Worm (Caenorhabditis elegans): ENCODE results near the gene F55H2.8.

F55H2.8 gene

ce11 chrIII:9490783-9491547 is 22.7 kb upstream of the F55H2.8 start, which contains the start of the genes dars-1 and ctr-9 (continued):
- TF ChIP-seq lin-35 (GFP tag; optimal IDR thresholded peaks at IDR 0.05) (peak; percentile 13 to 53), unc-86 (tag; optimal IDR thresholded peaks at IDR 0.05) (no peak), dpl-1 (GFP tag; optimal IDR thresholded peaks at IDR 0.05) (peak; percentile 10 to 59 (median 48)), ceh-8 (GFP tag; optimal IDR thresholded peaks at IDR 0.05) (no peak), tbx-2 (tag; optimal IDR thresholded peaks at IDR 0.05) (no peak), fkh-4 (tag; optimal IDR thresholded peaks at IDR 0.05; ENCODE audit: borderline replicate concordance) (no peak), ztf-4 (tag; optimal IDR thresholded peaks at IDR 0.05) (no peak), mab-9 (GFP tag; IDR thresholded peaks at IDR 0.05) (no peak), mep-1 (tag; optimal IDR thresholded peaks at IDR 0.05) (no peak), snu-23 (GFP tag; optimal IDR thresholded peaks at IDR 0.05) (peak; percentile 24), aly-2 (tag; optimal IDR thresholded peaks at IDR 0.05) (no peak), hpl-2 (GFP tag; optimal IDR thresholded peaks at IDR 0.05) (no peak), pag-3 (tag; optimal IDR thresholded peaks at IDR 0.05; ENCODE audit: borderline replicate concordance, insufficient read depth) (no peak), nhr-19 (GFP tag; conservative IDR thresholded peaks at IDR 0.05) (no peak), unc-62 (GFP tag; optimal IDR thresholded peaks at IDR 0.05) (no peak), efl-1 (optimal IDR thresholded peaks at IDR 0.05) (peak in 1 of 2 experiments; percentile 52), efl-1 (GFP tag; optimal IDR thresholded peaks at IDR 0.05 in 1 of 2) (peak; percentile 24 to 95), ceh-63 (GFP tag; optimal IDR thresholded peaks at IDR 0.05) (no peak), nhr-71 (tag; optimal IDR thresholded peaks at IDR 0.05) (peak; percentile 11), hlh-17 (GFP tag; optimal IDR thresholded peaks at IDR 0.05; ENCODE audit: borderline replicate concordance) (no peak), fos-1 (tag; optimal IDR thresholded peaks at IDR 0.05) (no peak), C04F5.9 (tag; optimal IDR thresholded peaks at IDR 0.05) (no peak), fkh-8 (tag; optimal IDR thresholded peaks at IDR 0.05) (no peak), alr-1 (tag; optimal IDR thresholded peaks at IDR 0.05; ENCODE audit: borderline replicate concordance) (no peak), efl-3 (GFP tag; optimal IDR thresholded peaks at IDR 0.05) (no peak)

DNA sequence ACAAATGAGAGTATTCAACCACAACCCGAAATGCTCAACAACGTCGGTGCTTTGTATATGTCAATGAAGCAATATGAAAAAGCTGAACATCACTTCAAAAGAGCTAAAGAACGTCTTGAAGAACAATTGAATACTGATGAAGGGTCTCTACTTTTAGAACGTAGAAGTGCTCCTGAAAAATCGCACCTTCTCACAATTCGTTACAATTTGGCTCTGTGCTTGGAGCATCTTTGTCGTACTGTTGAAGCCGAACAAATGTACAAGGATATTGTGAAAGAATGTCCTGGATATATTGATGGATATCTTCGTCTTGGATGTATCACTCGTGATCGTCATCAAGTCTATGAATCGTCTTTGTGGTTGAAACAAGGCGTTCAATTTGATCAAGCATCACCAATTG is 19.5 kb upstream of the F55H2.8 start:
- no peak for TF ChIP-seq efl-1 (optimal IDR thresholded peaks at IDR 0.05)
- TF ChIP-seq efl-1 (GFP tag; optimal IDR thresholded peaks at IDR 0.05 in 1 of 2), result peak in 1 of 2 experiments; percentile 91
- no peak for TF ChIP-seq ceh-90 (tag; optimal IDR thresholded peaks at IDR 0.05)

ce11 chrIII:9496083-9496482 is 17.6 kb upstream of the F55H2.8 start:
- no peak for TF ChIP-seq efl-1 (optimal IDR thresholded peaks at IDR 0.05)
- peak in 1 of 2 experiments; percentile 90 for TF ChIP-seq efl-1 (GFP tag; optimal IDR thresholded peaks at IDR 0.05 in 1 of 2)
- no peak for TF ChIP-seq ceh-8 (GFP tag; optimal IDR thresholded peaks at IDR 0.05)

DNA sequence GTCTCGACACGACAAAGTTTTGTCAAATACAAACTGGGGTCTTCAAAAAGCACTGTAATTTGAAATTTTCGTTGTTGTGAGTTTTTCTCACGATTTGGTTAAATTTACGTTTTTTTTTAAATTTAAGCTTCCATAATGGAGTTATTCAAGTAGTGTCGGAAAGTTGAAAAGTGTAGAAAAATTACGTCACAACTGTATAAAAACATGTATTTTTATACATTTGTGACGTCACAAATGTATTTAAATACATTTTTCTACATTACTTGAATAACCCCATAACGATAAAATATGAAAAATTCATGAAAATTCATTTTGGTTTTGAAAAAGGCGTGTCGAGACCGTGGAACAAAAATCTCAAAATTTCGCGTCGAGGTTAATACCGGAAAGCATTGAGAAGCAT is 16.3 kb upstream of the F55H2.8 start:
- TF ChIP-seq ztf-11 (tag; optimal IDR thresholded peaks at IDR 0.05), result no peak
- TF ChIP-seq snpc-4 (tag; optimal IDR thresholded peaks at IDR 0.05), result no peak
- TF ChIP-seq nhr-71 (tag; optimal IDR thresholded peaks at IDR 0.05), result no peak
- no peak for TF ChIP-seq pag-3 (tag; optimal IDR thresholded peaks at IDR 0.05; ENCODE audit: borderline replicate concordance, insufficient read depth)
- TF ChIP-seq F16B12.6 (tag; optimal IDR thresholded peaks at IDR 0.05), result no peak
- no peak for TF ChIP-seq elt-2 (tag; optimal IDR thresholded peaks at IDR 0.05)

DNA sequence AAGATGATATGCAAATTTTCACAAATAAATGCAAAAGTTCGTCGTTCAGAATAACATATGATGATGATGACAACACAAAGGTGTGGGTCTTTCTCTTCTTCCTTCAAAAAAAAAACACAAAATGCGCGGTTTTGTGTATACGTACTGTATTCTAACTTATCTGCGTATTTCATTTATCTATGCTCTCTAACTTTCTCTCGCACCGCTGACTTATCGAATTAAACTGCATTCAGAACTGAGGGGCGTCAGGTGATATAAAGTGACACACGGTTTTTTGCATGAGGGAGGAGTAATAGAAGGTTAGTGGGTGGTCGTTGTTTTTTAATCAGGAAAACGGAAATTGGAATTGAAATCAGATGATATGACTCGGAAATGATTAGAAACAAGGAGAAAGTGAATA is 13.4 kb upstream of the F55H2.8 start, which contains the start of gene sod-4:
Gene sod-4 (minus strand): TSS at position 109 of the 400 bp plus-strand sequence.
- TF ChIP-seq lin-35 (GFP tag; optimal IDR thresholded peaks at IDR 0.05) (peak in 1 of 2 experiments; percentile 77), blmp-1 (tag; optimal IDR thresholded peaks at IDR 0.05) (peak; percentile 84), lir-3 (tag; optimal IDR thresholded peaks at IDR 0.05; ENCODE audit: poor library complexity) (peak; percentile 6), hlh-17 (GFP tag; optimal IDR thresholded peaks at IDR 0.05; ENCODE audit: borderline replicate concordance) (no peak), nhr-20 (tag; optimal IDR thresholded peaks at IDR 0.05) (peak; percentile 64), snu-23 (GFP tag; optimal IDR thresholded peaks at IDR 0.05) (peak; percentile 71), vab-15 (tag; optimal IDR thresholded peaks at IDR 0.05) (no peak), nhr-19 (GFP tag; conservative IDR thresholded peaks at IDR 0.05) (peak; percentile 22; the same call in 1 of the 2 replicates), elt-3 (tag; optimal IDR thresholded peaks at IDR 0.05) (peak in 2 of 6 experiments; percentile 33 to 90), nhr-47 (tag; optimal IDR thresholded peaks at IDR 0.05) (peak; percentile 16), nhr-90 (tag; optimal IDR thresholded peaks at IDR 0.05; ENCODE audit: poor library complexity) (peak; percentile 42), ztf-11 (tag; optimal IDR thresholded peaks at IDR 0.05) (no peak), nhr-71 (tag; optimal IDR thresholded peaks at IDR 0.05) (peak; percentile 64), mep-1 (tag; optimal IDR thresholded peaks at IDR 0.05) (peak; percentile 63), swsn-7 (tag; optimal IDR thresholded peaks at IDR 0.05) (no peak), nhr-77 (tag; optimal IDR thresholded peaks at IDR 0.05) (no peak), mab-9 (GFP tag; IDR thresholded peaks at IDR 0.05) (no peak), grh-1 (GFP tag; IDR thresholded peaks at IDR 0.05) (no peak), fos-1 (tag; optimal IDR thresholded peaks at IDR 0.05) (no peak), Y116A8C.19 (tag; optimal IDR thresholded peaks at IDR 0.05; ENCODE audit: borderline replicate concordance) (no peak)

All from whole organism, L1 larva.